Worm (Caenorhabditis elegans) whole organism, L1 larva: ENCODE data around the gene F52E1.3.

Source experiments
- C16A3.4 ChIP-seq: fragments of 150-350 bp; optimal IDR thresholded peaks from 2 replicates; lab custom pipeline; 2014; ENCODE audit warnings: missing biosample characterization, missing genetic modification characterization
- C34B4.2 ChIP-seq: sonication (generic microtip); optimal IDR thresholded peaks from 2 replicates; lab custom pipeline; 2017; ENCODE audit warnings: mild to moderate bottlenecking, missing genetic modification characterization, missing compliant biosample characterization
- alr-1 ChIP-seq: fragments of 200-800 bp; sonication (Bioruptor generic); optimal IDR thresholded peaks from 2 replicates; lab custom pipeline; 2018; ENCODE audit warnings: borderline replicate concordance, mild to moderate bottlenecking, missing genetic modification characterization, missing compliant biosample characterization
- blmp-1 ChIP-seq: fragments of 150-350 bp; optimal IDR thresholded peaks from 2 replicates; lab custom pipeline; 2014; ENCODE audit warnings: missing biosample characterization, missing genetic modification characterization
- dsc-1 ChIP-seq: sonication (generic microtip); optimal IDR thresholded peaks from 2 replicates; lab custom pipeline; 2016; ENCODE audit warnings: mild to moderate bottlenecking, missing genetic modification characterization, missing compliant biosample characterization
- efl-1 ChIP-seq, 4 experiments: fragments of 150-350 bp; optimal IDR thresholded peaks in 3 of 4; peaks in 1 of 4; 1 replicate in 1 of 4; 2 replicates in 3 of 4; lab custom pipeline; 2014; ENCODE audit warnings: missing biosample characterization in 2 of 4, missing genetic modification characterization in 2 of 4, missing genetic modification reagents in 2 of 4
- elt-2 ChIP-seq: sonication (generic microtip); optimal IDR thresholded peaks from 2 replicates; lab custom pipeline; 2016; ENCODE audit warnings: missing genetic modification characterization, mild to moderate bottlenecking, inconsistent platforms, missing compliant biosample characterization, missing genetic modification reagents
- elt-3 ChIP-seq, 6 experiments: fragments of 150-350 bp in 1 of 6; sonication (generic microtip); optimal IDR thresholded peaks; 2 replicates each; lab custom pipeline; 2017 to 2018; ENCODE audit warnings: missing biosample characterization in 6 of 6, missing genetic modification characterization in 6 of 6, inconsistent platforms in 1 of 6
- fkh-10 ChIP-seq: sonication (generic microtip); optimal IDR thresholded peaks from 2 replicates; lab custom pipeline; 2017; ENCODE audit warnings: missing biosample characterization, missing genetic modification reagents, missing genetic modification characterization
- fkh-4 ChIP-seq: sonication (generic microtip); optimal IDR thresholded peaks from 2 replicates; lab custom pipeline; 2016; ENCODE audit warnings: missing compliant biosample characterization, missing genetic modification characterization, borderline replicate concordance
- fkh-8 ChIP-seq: sonication (generic microtip); optimal IDR thresholded peaks from 2 replicates; lab custom pipeline; 2016; ENCODE audit warnings: mild to moderate bottlenecking, missing genetic modification characterization, missing compliant biosample characterization
- fos-1 ChIP-seq: fragments of 150-350 bp; optimal IDR thresholded peaks from 2 replicates; lab custom pipeline; 2014; ENCODE audit warnings: missing biosample characterization, missing genetic modification characterization
- grh-1 ChIP-seq: fragments of 200-800 bp; sonication (Bioruptor generic); IDR thresholded peaks from 2 replicates; pipeline ENCODE4 v1.3.6; 2022; ENCODE audit warnings: missing genetic modification reagents, missing genetic modification characterization, missing compliant biosample characterization
- hlh-4 ChIP-seq: sonication (generic microtip); optimal IDR thresholded peaks from 2 replicates; lab custom pipeline; 2016; ENCODE audit warnings: mild to moderate bottlenecking, missing genetic modification characterization, missing compliant biosample characterization
- jun-1 ChIP-seq: fragments of 150-350 bp; optimal IDR thresholded peaks from 2 replicates; lab custom pipeline; 2014; ENCODE audit warnings: missing biosample characterization, missing genetic modification reagents, missing genetic modification characterization
- lin-14 ChIP-seq: fragments of 200-800 bp; sonication (Bioruptor generic); optimal IDR thresholded peaks from 2 replicates; lab custom pipeline; 2018; ENCODE audit warnings: mild to moderate bottlenecking, missing genetic modification characterization, moderate library complexity, missing compliant biosample characterization
- lin-35 ChIP-seq, 2 experiments: fragments of 150-350 bp; optimal IDR thresholded peaks; 2 replicates each; lab custom pipeline; 2014; ENCODE audit warnings: missing biosample characterization in 2 of 2, missing genetic modification characterization in 2 of 2, missing genetic modification reagents in 2 of 2
- lin-39 ChIP-seq: fragments of 150-350 bp; optimal IDR thresholded peaks from 2 replicates; lab custom pipeline; 2014; ENCODE audit warnings: missing biosample characterization, missing genetic modification reagents, missing genetic modification characterization
- lsy-2 ChIP-seq, 2 experiments: fragments of 150-350 bp; optimal IDR thresholded peaks; 2 replicates each; lab custom pipeline; 2014; ENCODE audit warnings: missing biosample characterization in 2 of 2, missing genetic modification characterization in 2 of 2
- mab-9 ChIP-seq: fragments of 200-800 bp; sonication (Bioruptor generic); IDR thresholded peaks from 2 replicates; pipeline ENCODE4 v1.3.6; 2022; ENCODE audit warnings: missing genetic modification reagents, missing genetic modification characterization, missing compliant biosample characterization
- mdl-1 ChIP-seq, 2 experiments: fragments of 150-350 bp; optimal IDR thresholded peaks; 2 replicates each; lab custom pipeline; 2014 to 2017; ENCODE audit warnings: missing biosample characterization in 2 of 2, missing genetic modification characterization in 2 of 2, inconsistent platforms in 1 of 2
- mep-1 ChIP-seq: fragments of 150-350 bp; optimal IDR thresholded peaks from 2 replicates; lab custom pipeline; 2014; ENCODE audit warnings: missing biosample characterization, missing genetic modification characterization
- nhr-20 ChIP-seq: sonication (generic microtip); optimal IDR thresholded peaks from 2 replicates; lab custom pipeline; 2016; ENCODE audit warnings: mild to moderate bottlenecking, missing genetic modification characterization, missing compliant biosample characterization
- nhr-47 ChIP-seq: sonication (generic microtip); optimal IDR thresholded peaks from 2 replicates; lab custom pipeline; 2016; ENCODE audit warnings: mild to moderate bottlenecking, missing genetic modification characterization, moderate library complexity, missing compliant biosample characterization
- nhr-71 ChIP-seq: sonication (generic microtip); optimal IDR thresholded peaks from 2 replicates; lab custom pipeline; 2016; ENCODE audit warnings: mild to moderate bottlenecking, missing genetic modification characterization, moderate library complexity, missing compliant biosample characterization
- nhr-77 ChIP-seq: fragments of 150-350 bp; optimal IDR thresholded peaks from 2 replicates; lab custom pipeline; 2014; ENCODE audit warnings: missing biosample characterization, missing genetic modification characterization
- nhr-84 ChIP-seq: sonication (generic microtip); optimal IDR thresholded peaks from 2 replicates; lab custom pipeline; 2017; ENCODE audit warnings: missing biosample characterization, missing genetic modification characterization
- nhr-85 ChIP-seq: sonication (generic microtip); peaks from one replicate; lab custom pipeline; 2016; ENCODE audit warnings: missing genetic modification characterization, inconsistent platforms, missing compliant biosample characterization
- nhr-90 ChIP-seq: sonication (generic microtip); optimal IDR thresholded peaks from 2 replicates; lab custom pipeline; 2016; ENCODE audit warnings: mild to moderate bottlenecking, missing genetic modification characterization, missing compliant biosample characterization; ENCODE audit not compliant: poor library complexity
- pag-3 ChIP-seq: sonication (generic microtip); optimal IDR thresholded peaks from 2 replicates; lab custom pipeline; 2017; ENCODE audit warnings: missing genetic modification characterization, mild to moderate bottlenecking, missing compliant biosample characterization, antibody characterized with exemption, borderline replicate concordance; ENCODE audit not compliant: insufficient read depth
- rnt-1 ChIP-seq: sonication (generic microtip); optimal IDR thresholded peaks from 2 replicates; lab custom pipeline; 2016; ENCODE audit warnings: mild to moderate bottlenecking, missing genetic modification characterization, moderate library complexity, missing compliant biosample characterization
- skn-1 ChIP-seq: fragments of 150-350 bp; optimal IDR thresholded peaks from 2 replicates; lab custom pipeline; 2014; ENCODE audit warnings: missing biosample characterization, missing genetic modification characterization
- snu-23 ChIP-seq: sonication (generic microtip); optimal IDR thresholded peaks from 2 replicates; lab custom pipeline; 2016; ENCODE audit warnings: missing genetic modification characterization, missing compliant biosample characterization
- tlp-1 ChIP-seq: fragments of 150-350 bp; optimal IDR thresholded peaks from 2 replicates; lab custom pipeline; 2014; ENCODE audit warnings: missing biosample characterization, missing genetic modification characterization
- unc-86 ChIP-seq: sonication (generic microtip); optimal IDR thresholded peaks from 2 replicates; lab custom pipeline; 2016; ENCODE audit warnings: missing genetic modification characterization, missing compliant biosample characterization
- zag-1 ChIP-seq: fragments of 150-350 bp; optimal IDR thresholded peaks from 2 replicates; lab custom pipeline; 2014; ENCODE audit warnings: missing biosample characterization, missing genetic modification characterization
- zip-4 ChIP-seq: fragments of 200-800 bp; sonication (Bioruptor generic); optimal IDR thresholded peaks from 2 replicates; lab custom pipeline; 2018; ENCODE audit warnings: mild to moderate bottlenecking, missing genetic modification characterization, moderate library complexity, missing compliant biosample characterization

Gene F52E1.3

ce11 chrV:8434400-8434827 lies 39.8 kb downstream of the F52E1.3 start:
- TF ChIP-seq pag-3 (tag; lab: Kevin White, UChicago) (peak; percentile 52), lin-14 (peak; percentile 78), snu-23 (GFP tag; lab: Kevin White, UChicago) (peak; percentile 26), nhr-71 (tag; lab: Kevin White, UChicago) (peak; percentile 20), grh-1 (GFP tag; lab: Robert Waterston, UW) (no peak), blmp-1 (peak; percentile 69), elt-3 (tag; optimal IDR thresholded peaks at IDR 0.05; lab: Kevin White, UChicago) (peak in 1 of 6 experiments; percentile 41), nhr-85 (tag; lab: Kevin White, UChicago) (peak; percentile 6), nhr-20 (peak; percentile 32), lin-39 (tag; lab: Kevin White, UChicago) (no peak), tlp-1 (tag; lab: Kevin White, UChicago) (no peak), elt-2 (tag; lab: Kevin White, UChicago) (peak; percentile 66), mep-1 (tag; lab: Kevin White, UChicago) (peak; percentile 42), lin-35 (GFP tag; optimal IDR thresholded peaks at IDR 0.05; lab: Kevin White, UChicago) (peak in 1 of 2 experiments; percentile 36)

- TF ChIP-seq dsc-1 (tag; lab: Kevin White, UChicago): peak; percentile 23
- no peak for TF ChIP-seq fkh-4 (tag; lab: Kevin White, UChicago)
- peak; percentile 2 for TF ChIP-seq fkh-10 (GFP tag; lab: Kevin White, UChicago)
- peak; percentile 1 for TF ChIP-seq mep-1 (tag; lab: Kevin White, UChicago)
- no peak for TF ChIP-seq zip-4 (GFP tag; lab: Kevin White, UChicago)
- peak; percentile 43 for TF ChIP-seq lin-14
- peak; percentile 6 for TF ChIP-seq rnt-1 (tag; lab: Kevin White, UChicago)
Observed at ce11 chrV:8435292-8435691, 40.7 kb downstream of the F52E1.3 start.

- 0 out of 2 replicates have a peak, but pooled peaks have one; percentile 26 for TF ChIP-seq mab-9 (GFP tag; lab: Robert Waterston, UW)
- no peak for TF ChIP-seq fkh-10 (GFP tag; lab: Kevin White, UChicago)
- no peak for TF ChIP-seq lin-39 (tag; lab: Kevin White, UChicago)
- peak; percentile 64 for TF ChIP-seq lin-14
- TF ChIP-seq snu-23 (GFP tag; lab: Kevin White, UChicago): no peak
- no peak for TF ChIP-seq hlh-4 (tag; lab: Kevin White, UChicago)
- no peak for TF ChIP-seq zag-1
Observed at ce11 chrV:8437358-8437757, 42.8 kb downstream of the F52E1.3 start.

ce11 chrV:8444357-8444856 lies 49.8 kb downstream of the F52E1.3 start, which contains the start of gene lmd-3:
Gene lmd-3 (minus strand): TSS chrV:8444806.
- no peak for TF ChIP-seq elt-3 (tag; optimal IDR thresholded peaks at IDR 0.05; lab: Kevin White, UChicago)
- TF ChIP-seq blmp-1: no peak
- peak; percentile 28 for TF ChIP-seq lin-14
- peak; percentile 67 for TF ChIP-seq fkh-8
- peak; percentile 20 for TF ChIP-seq dsc-1 (tag; lab: Kevin White, UChicago)

ce11 chrV:8445636-8446035 lies 51.0 kb downstream of the F52E1.3 start:
- peak in 1 of 2 experiments; percentile 22 for TF ChIP-seq efl-1 (optimal IDR thresholded peaks at IDR 0.05; lab: Kevin White, UChicago)
- peak in 1 of 2 experiments; percentile 1 for TF ChIP-seq efl-1 (GFP tag; optimal IDR thresholded peaks at IDR 0.05 in 1 of 2; lab: Kevin White, UChicago)
- TF ChIP-seq elt-3 (tag; optimal IDR thresholded peaks at IDR 0.05; lab: Kevin White, UChicago): peak in 3 of 6 experiments; percentile 24 to 53 (median 49)
- TF ChIP-seq mdl-1 (tag; optimal IDR thresholded peaks at IDR 0.05; lab: Kevin White, UChicago): peak in 1 of 2 experiments; percentile 17
- TF ChIP-seq mep-1 (tag; lab: Kevin White, UChicago): peak; percentile 16
- TF ChIP-seq nhr-47: no peak
- TF ChIP-seq fkh-4 (tag; lab: Kevin White, UChicago): no peak
- TF ChIP-seq nhr-71 (tag; lab: Kevin White, UChicago): peak; percentile 48
- peak; percentile 9 for TF ChIP-seq fos-1 (tag; lab: Kevin White, UChicago)
- peak; percentile 2 to 64 for TF ChIP-seq lin-35 (GFP tag; optimal IDR thresholded peaks at IDR 0.05; lab: Kevin White, UChicago)
- no peak for TF ChIP-seq C34B4.2
- no peak for TF ChIP-seq skn-1 (tag; lab: Kevin White, UChicago)
- TF ChIP-seq C16A3.4: peak; percentile 28
- peak; percentile 71 for TF ChIP-seq lin-14
- TF ChIP-seq nhr-20: peak; percentile 53
- peak; percentile 51 for TF ChIP-seq elt-2 (tag; lab: Kevin White, UChicago)
- no peak for TF ChIP-seq mab-9 (GFP tag; lab: Robert Waterston, UW)
- TF ChIP-seq nhr-84 (tag; lab: Kevin White, UChicago): no peak
- peak; percentile 80 for TF ChIP-seq nhr-85 (tag; lab: Kevin White, UChicago)
- TF ChIP-seq alr-1 (tag; lab: Kevin White, UChicago): no peak
- peak; percentile 78 for TF ChIP-seq blmp-1
- TF ChIP-seq snu-23 (GFP tag; lab: Kevin White, UChicago): peak; percentile 48
- TF ChIP-seq nhr-90: peak; percentile 41
- peak; percentile 43 for TF ChIP-seq jun-1
- peak; percentile 5 to 62 for TF ChIP-seq lsy-2 (tag; optimal IDR thresholded peaks at IDR 0.05; lab: Kevin White, UChicago)
- no peak for TF ChIP-seq unc-86 (tag; lab: Kevin White, UChicago)
- TF ChIP-seq nhr-77 (tag; lab: Kevin White, UChicago): peak; percentile 60
- TF ChIP-seq, all 84 proteins: peak for 18
